Worm (Caenorhabditis elegans): ENCODE data around the gene Y60C6A.1.
"Not testable (repeated sequence)": the region's sequence is repeated elsewhere in the genome, so short reads cannot be mapped to it uniquely, and the experiment has no call there.

The Y60C6A.1 gene

DNA sequence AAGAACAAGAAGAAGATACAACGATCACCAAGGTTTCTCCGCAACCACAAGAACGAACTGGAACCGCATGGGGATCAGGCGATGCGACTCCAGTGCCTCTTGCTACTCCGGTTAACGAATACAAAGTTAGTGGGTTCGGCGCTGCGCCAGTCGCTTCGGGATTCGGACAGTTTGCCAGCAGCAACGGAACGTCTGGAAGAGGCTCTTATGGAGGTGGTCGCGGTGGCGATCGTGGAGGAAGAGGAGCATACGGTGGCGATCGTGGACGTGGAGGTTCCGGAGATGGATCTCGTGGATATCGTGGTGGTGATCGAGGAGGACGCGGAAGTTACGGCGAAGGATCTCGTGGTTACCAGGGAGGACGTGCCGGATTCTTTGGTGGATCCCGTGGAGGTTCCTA lies 25.4 kb upstream of the Y60C6A.1 start:
- no peak for TF ChIP-seq hlh-30 (tag; optimal IDR thresholded peaks at IDR 0.05; ENCODE audit: insufficient read depth)
- no peak for TF ChIP-seq hlh-6 (tag; optimal IDR thresholded peaks at IDR 0.05)
- no peak for TF ChIP-seq odd-2 (tag; optimal IDR thresholded peaks at IDR 0.05)
- no peak for TF ChIP-seq Y22D7AL.16 (tag; optimal IDR thresholded peaks at IDR 0.05)
- no peak for TF ChIP-seq che-1 (tag; optimal IDR thresholded peaks at IDR 0.05)

DNA sequence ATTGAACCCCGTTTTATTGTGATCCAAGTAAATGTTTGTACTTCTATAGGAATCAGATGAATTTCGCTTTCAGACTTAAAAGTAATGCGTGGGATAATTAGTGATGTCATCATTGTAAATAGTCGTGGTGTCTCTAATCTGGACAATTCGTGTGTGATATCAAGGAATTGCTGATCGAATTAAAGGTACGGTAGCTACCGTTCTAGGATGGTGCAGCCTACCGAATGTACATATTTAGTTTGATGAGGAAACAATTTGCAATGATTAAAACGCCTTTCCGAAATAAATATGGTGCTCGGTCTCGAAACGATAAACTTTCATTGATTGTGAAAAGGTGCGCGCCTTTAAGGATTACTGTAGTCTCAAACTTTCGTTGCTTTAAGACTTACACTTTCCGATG lies 24.9 kb upstream of the Y60C6A.1 start:
- no peak for TF ChIP-seq F13H6.1 (tag; optimal IDR thresholded peaks at IDR 0.05)
- TF ChIP-seq C38D4.7 (GFP tag; optimal IDR thresholded peaks at IDR 0.05): no peak
- no peak for TF ChIP-seq che-1 (tag; optimal IDR thresholded peaks at IDR 0.05)
- TF ChIP-seq ceh-31 (tag; optimal IDR thresholded peaks at IDR 0.05): no peak
- no peak for TF ChIP-seq unc-86 (tag; optimal IDR thresholded peaks at IDR 0.05)
- TF ChIP-seq mec-3 (tag; optimal IDR thresholded peaks at IDR 0.05; ENCODE audit: borderline replicate concordance): no peak
- no peak for TF ChIP-seq pqm-1 (tag; optimal IDR thresholded peaks at IDR 0.05)
- TF ChIP-seq ceh-22 (tag; optimal IDR thresholded peaks at IDR 0.05): no peak

DNA sequence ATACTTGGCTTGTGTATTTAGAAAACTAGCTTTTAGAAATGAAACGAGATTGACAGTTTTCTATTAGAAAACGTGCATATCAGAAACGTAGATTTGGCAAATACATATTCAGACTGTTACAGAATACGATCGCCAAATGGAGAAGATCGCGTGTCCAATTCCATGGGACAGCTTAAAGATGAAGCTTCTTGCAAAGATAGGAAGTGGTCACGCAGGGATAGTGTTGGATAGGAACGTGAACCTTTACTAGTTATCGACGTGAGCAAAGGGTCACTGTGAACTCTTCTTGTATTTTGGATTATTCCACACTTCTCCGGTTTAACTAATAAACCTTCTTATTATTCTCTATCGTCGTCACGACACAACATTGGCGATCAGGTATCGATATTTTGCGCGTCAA lies 22.7 kb upstream of the Y60C6A.1 start, which contains the start of gene bgnt-1.4:
TSS of gene bgnt-1.4 (plus strand) at position 301 of the 400 bp plus-strand sequence.
- TF ChIP-seq ceh-45 (GFP tag; IDR thresholded peaks at IDR 0.05); unc-3 (GFP tag; conservative IDR thresholded peaks at IDR 0.05); unc-3 (tag; optimal IDR thresholded peaks at IDR 0.05); pros-1 (tag; optimal IDR thresholded peaks at IDR 0.05): not testable (repeated sequence)

DNA sequence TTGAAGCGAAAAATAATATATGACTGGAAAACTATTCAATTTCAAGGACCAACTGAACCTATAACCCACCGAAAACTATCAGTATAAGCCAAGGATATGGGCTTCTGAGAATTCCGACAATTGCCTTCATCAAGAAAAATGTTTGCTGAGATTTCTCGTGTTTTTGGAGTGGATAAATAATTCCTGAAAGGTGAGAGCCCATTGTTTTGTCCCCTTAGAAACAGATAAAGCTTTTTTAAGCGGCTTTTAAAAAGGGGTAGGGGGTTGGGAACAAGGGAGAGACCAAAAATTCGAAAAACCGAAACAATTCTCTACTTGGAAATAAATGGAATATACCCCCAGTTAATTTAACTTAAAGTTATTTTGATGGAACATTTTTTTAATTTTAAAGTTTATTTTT lies 16.9 kb upstream of the Y60C6A.1 start, which contains the start of gene C18G1.8:
TSS of gene C18G1.8 (minus strand) at position 101 of the 400 bp plus-strand sequence.
- TF ChIP-seq lim-6 (tag; optimal IDR thresholded peaks at IDR 0.05) (no peak), sox-2 (GFP tag; IDR thresholded peaks at IDR 0.05) (no peak), nhr-232 (tag; optimal IDR thresholded peaks at IDR 0.05) (no peak), ceh-19 (GFP tag; optimal IDR thresholded peaks at IDR 0.05) (no peak), pat-9 (tag; optimal IDR thresholded peaks at IDR 0.05) (no peak), ceh-45 (GFP tag; IDR thresholded peaks at IDR 0.05) (no peak), madf-2 (tag; optimal IDR thresholded peaks at IDR 0.05) (no peak), dve-1 (tag; optimal IDR thresholded peaks at IDR 0.05) (no peak), ceh-18 (tag; optimal IDR thresholded peaks at IDR 0.05) (no peak), ceh-2 (tag; optimal IDR thresholded peaks at IDR 0.05) (no peak), ama-1 (optimal IDR thresholded peaks at IDR 0.05) (no peak)

DNA sequence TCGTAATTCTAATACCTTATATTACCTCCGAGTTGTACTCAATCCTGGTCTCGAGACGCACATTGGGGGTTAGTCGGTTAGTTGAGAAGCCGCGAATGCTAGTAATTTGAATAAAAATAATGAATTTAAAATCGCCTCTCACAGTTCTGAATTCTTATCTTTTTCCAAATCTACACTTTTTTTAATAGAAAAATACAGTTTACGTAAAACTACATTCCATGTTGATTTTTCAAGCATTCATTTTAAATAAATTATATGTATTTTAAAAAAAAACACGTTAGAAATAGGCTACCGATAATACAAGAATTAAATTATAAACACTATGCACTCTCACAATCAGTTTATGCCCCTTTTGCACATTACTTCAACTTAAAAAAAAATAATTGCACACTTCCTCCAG lies 13.8 kb upstream of the Y60C6A.1 start, which contains the start of gene C18G1.9:
TSS of gene C18G1.9 (minus strand) at position 101 of the 400 bp plus-strand sequence.
- no peak for TF ChIP-seq hlh-15 (tag; optimal IDR thresholded peaks at IDR 0.05)
- TF ChIP-seq ztf-16 (tag; optimal IDR thresholded peaks at IDR 0.05): no peak
- TF ChIP-seq hlh-8 (tag; optimal IDR thresholded peaks at IDR 0.05): no peak
- TF ChIP-seq ets-4 (tag; optimal IDR thresholded peaks at IDR 0.05): no peak
- no peak for TF ChIP-seq ceh-24 (tag; optimal IDR thresholded peaks at IDR 0.05)
- TF ChIP-seq nhr-232 (tag; optimal IDR thresholded peaks at IDR 0.05): no peak
- TF ChIP-seq ceh-45 (GFP tag; IDR thresholded peaks at IDR 0.05): no peak
- no peak for TF ChIP-seq pha-2 (tag; optimal IDR thresholded peaks at IDR 0.05)
- no peak for TF ChIP-seq unc-42 (tag; optimal IDR thresholded peaks at IDR 0.05)
- TF ChIP-seq ceh-22 (tag; optimal IDR thresholded peaks at IDR 0.05): no peak
- TF ChIP-seq ceh-34 (tag; optimal IDR thresholded peaks at IDR 0.05): no peak
- no peak for TF ChIP-seq nhr-11 (tag; optimal IDR thresholded peaks at IDR 0.05)
- no peak for TF ChIP-seq mec-3 (tag; optimal IDR thresholded peaks at IDR 0.05; ENCODE audit: borderline replicate concordance)
- no peak for TF ChIP-seq fkh-10 (GFP tag; optimal IDR thresholded peaks at IDR 0.05)
- TF ChIP-seq hlh-6 (tag; optimal IDR thresholded peaks at IDR 0.05): no peak
- TF ChIP-seq eyg-1 (tag; optimal IDR thresholded peaks at IDR 0.05): no peak
